Worm (Caenorhabditis elegans) whole organism, L1 larva: ENCODE data around the gene nspb-9.

Experiments
- aha-1 ChIP-seq: fragments of 150-350 bp; optimal IDR thresholded peaks from 2 replicates; lab custom pipeline; 2014; ENCODE audit warnings: missing biosample characterization, missing genetic modification characterization
- ceh-82 ChIP-seq, 3 experiments: fragments of 150-350 bp in 1 of 3; sonication (generic microtip) in 2 of 3; optimal IDR thresholded peaks; 2 replicates each; lab custom pipeline; 2014 to 2017; ENCODE audit warnings: missing biosample characterization in 3 of 3, missing genetic modification characterization in 3 of 3
- irx-1 ChIP-seq: sonication (generic microtip); optimal IDR thresholded peaks from 2 replicates; lab custom pipeline; 2016; ENCODE audit warnings: missing genetic modification characterization, missing compliant biosample characterization
- jun-1 ChIP-seq: fragments of 150-350 bp; optimal IDR thresholded peaks from 2 replicates; lab custom pipeline; 2014; ENCODE audit warnings: missing biosample characterization, missing genetic modification reagents, missing genetic modification characterization
- unc-86 ChIP-seq: sonication (generic microtip); optimal IDR thresholded peaks from 2 replicates; lab custom pipeline; 2016; ENCODE audit warnings: missing genetic modification characterization, missing compliant biosample characterization
- unc-98 ChIP-seq: fragments of 200-800 bp; sonication (Bioruptor generic); IDR thresholded peaks from 2 replicates; pipeline ENCODE4 v1.3.6; 2022; ENCODE audit warnings: missing genetic modification characterization, missing compliant biosample characterization

- TF ChIP-seq aha-1 (tag; lab: Kevin White, UChicago), result no peak
- no peak for TF ChIP-seq unc-98
- TF ChIP-seq jun-1, result no peak
- TF ChIP-seq ceh-82 (tag; optimal IDR thresholded peaks at IDR 0.05; lab: Kevin White, UChicago), result no peak
- TF ChIP-seq irx-1 (tag; lab: Kevin White, UChicago), result no peak
- no peak for TF ChIP-seq unc-86
Observed at ce11 chrII:14550613-14551012, 30.0 kb upstream of the nspb-9 start, which contains the start of gene nlp-41.
